Worm (Caenorhabditis elegans) whole organism, early embryonic: ENCODE data around the gene sra-27.

Experiments used
- B0310.2 ChIP-seq: sonication (generic microtip); optimal IDR thresholded peaks from 2 replicates; lab custom pipeline; 2016; ENCODE audit warnings: mild to moderate bottlenecking, missing genetic modification characterization, missing compliant biosample characterization
- F13C5.2 ChIP-seq: sonication (generic microtip); optimal IDR thresholded peaks from 2 replicates; lab custom pipeline; 2017; ENCODE audit warnings: mild to moderate bottlenecking, missing genetic modification characterization, inconsistent platforms, missing compliant biosample characterization
- aly-1 ChIP-seq: sonication (generic microtip); optimal IDR thresholded peaks from 2 replicates; lab custom pipeline; 2016; ENCODE audit warnings: missing genetic modification characterization, missing compliant biosample characterization
- ama-1 ChIP-seq: fragments of 150-350 bp; optimal IDR thresholded peaks from 2 replicates; lab custom pipeline; 2014
- ceh-13 ChIP-seq: fragments of 200-800 bp; sonication (Bioruptor generic); optimal IDR thresholded peaks from 2 replicates; lab custom pipeline; 2018; ENCODE audit warnings: mild to moderate bottlenecking, missing genetic modification characterization, missing compliant biosample characterization
- ceh-36 ChIP-seq: sonication (generic microtip); optimal IDR thresholded peaks from 2 replicates; lab custom pipeline; 2016; ENCODE audit warnings: missing genetic modification characterization, inconsistent platforms, missing compliant biosample characterization
- ets-7 ChIP-seq: sonication (generic microtip); optimal IDR thresholded peaks from 2 replicates; lab custom pipeline; 2016; ENCODE audit warnings: missing genotype, missing genetic modification characterization, missing compliant biosample characterization
- flt-1 ChIP-seq: fragments of 200-800 bp; sonication (Bioruptor generic); IDR thresholded peaks from 2 replicates; pipeline ENCODE4 v1.3.6; 2022; ENCODE audit warnings: missing genetic modification characterization, missing compliant biosample characterization
- hmbx-1 ChIP-seq: sonication (generic microtip); optimal IDR thresholded peaks from 2 replicates; lab custom pipeline; 2016; ENCODE audit warnings: mild to moderate bottlenecking, missing genetic modification characterization, missing compliant biosample characterization
- hmg-4 ChIP-seq: fragments of 200-800 bp; sonication (Bioruptor generic); optimal IDR thresholded peaks from 2 replicates; lab custom pipeline; 2018; ENCODE audit warnings: mild to moderate bottlenecking, missing genetic modification characterization, missing compliant biosample characterization
- hnd-1 ChIP-seq: sonication (generic microtip); optimal IDR thresholded peaks from 2 replicates; lab custom pipeline; 2016; ENCODE audit warnings: missing genetic modification characterization, missing compliant biosample characterization
- pes-1 ChIP-seq: fragments of 200-800 bp; sonication (Bioruptor generic); IDR thresholded peaks from 2 replicates; pipeline ENCODE4 v1.3.6; 2022; ENCODE audit warnings: missing genetic modification reagents, missing genetic modification characterization, missing compliant biosample characterization
- scrt-1 ChIP-seq: fragments of 200-800 bp; sonication (Bioruptor generic); IDR thresholded peaks from 2 replicates; pipeline ENCODE4 v1.3.6; 2022; ENCODE audit warnings: missing genetic modification characterization, missing compliant biosample characterization
- sea-1 ChIP-seq: fragments of 200-800 bp; sonication (Bioruptor generic); conservative IDR thresholded peaks from 2 replicates; pipeline ENCODE4 v1.3.6; 2022; ENCODE audit warnings: missing genetic modification characterization, missing compliant biosample characterization
- tbx-11 ChIP-seq: fragments of 200-800 bp; sonication (Bioruptor generic); IDR thresholded peaks from 2 replicates; pipeline ENCODE4 v1.3.6; 2022; ENCODE audit warnings: missing genetic modification characterization, missing compliant biosample characterization
- tbx-37 ChIP-seq: fragments of 200-800 bp; sonication (Bioruptor generic); conservative IDR thresholded peaks from 2 replicates; pipeline ENCODE4 v1.3.6; 2022; ENCODE audit warnings: missing genetic modification reagents, missing genetic modification characterization, missing compliant biosample characterization
- tra-4 ChIP-seq: sonication (generic microtip); optimal IDR thresholded peaks from 2 replicates; lab custom pipeline; 2017; ENCODE audit warnings: missing genetic modification characterization, missing compliant biosample characterization

sra-27 gene

ce11 chrII:6616135-6616534 lies 47.3 kb downstream of the sra-27 start:
- TF ChIP-seq hnd-1 (tag; lab: Kevin White, UChicago) (no peak), hmg-4 (GFP tag; lab: Kevin White, UChicago) (no peak), F13C5.2 (tag; lab: Kevin White, UChicago) (no peak), hmbx-1 (tag; lab: Kevin White, UChicago) (no peak), ets-7 (tag; lab: Kevin White, UChicago) (no peak), ama-1 (lab: Kevin White, UChicago) (no peak), tbx-11 (no peak), ceh-36 (tag; lab: Kevin White, UChicago) (no peak), sea-1 (GFP tag; lab: Robert Waterston, UW) (no peak), B0310.2 (no peak), pes-1 (GFP tag; lab: Robert Waterston, UW) (no peak), flt-1 (no peak)

- TF ChIP-seq tra-4 (tag; lab: Kevin White, UChicago) (no peak), hmbx-1 (tag; lab: Kevin White, UChicago) (no peak), sea-1 (GFP tag; lab: Robert Waterston, UW) (no peak), pes-1 (GFP tag; lab: Robert Waterston, UW) (no peak), tbx-11 (no peak), ceh-13 (GFP tag; lab: Kevin White, UChicago) (no peak), flt-1 (no peak), ets-7 (tag; lab: Kevin White, UChicago) (no peak), F13C5.2 (tag; lab: Kevin White, UChicago) (no peak), ceh-36 (tag; lab: Kevin White, UChicago) (no peak), aly-1 (tag; lab: Kevin White, UChicago) (no peak), tbx-37 (GFP tag; lab: Robert Waterston, UW) (no peak), hnd-1 (tag; lab: Kevin White, UChicago) (no peak)
These were observed 48.0 kb downstream of the sra-27 start, which contains the start of gene klf-3 for ce11 chrII:6616770-6617169. Gene klf-3, plus strand, starts transcription at chrII:6616878.

DNA sequence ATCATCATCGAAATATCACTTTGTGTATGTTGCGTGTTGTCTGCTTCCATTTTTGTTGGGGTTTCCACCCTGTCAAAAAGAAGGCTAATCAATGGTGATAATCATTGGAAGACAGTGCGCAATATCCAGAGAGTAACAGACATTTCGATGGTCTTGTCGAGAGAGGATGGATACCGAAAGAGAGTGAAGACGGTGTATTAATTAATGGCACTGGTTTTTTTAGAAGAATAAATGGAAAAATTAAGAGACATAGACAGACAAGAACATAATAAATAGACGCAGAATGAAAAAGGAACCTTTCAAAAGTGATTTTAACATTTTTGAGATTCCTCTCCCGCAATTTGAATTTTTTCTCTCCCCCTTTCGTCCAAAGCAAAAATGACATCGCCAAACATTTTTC lies 50.2 kb downstream of the sra-27 start:
- TF ChIP-seq flt-1, result no peak
- no peak for TF ChIP-seq pes-1 (GFP tag; lab: Robert Waterston, UW)
- no peak for TF ChIP-seq ama-1 (lab: Kevin White, UChicago)
- no peak for TF ChIP-seq hmg-4 (GFP tag; lab: Kevin White, UChicago)
- no peak for TF ChIP-seq scrt-1
- TF ChIP-seq hnd-1 (tag; lab: Kevin White, UChicago), result no peak
- no peak for TF ChIP-seq aly-1 (tag; lab: Kevin White, UChicago)
- TF ChIP-seq tbx-37 (GFP tag; lab: Robert Waterston, UW), result no peak
- TF ChIP-seq ceh-13 (GFP tag; lab: Kevin White, UChicago), result no peak
- no peak for TF ChIP-seq hmbx-1 (tag; lab: Kevin White, UChicago)
- no peak for TF ChIP-seq sea-1 (GFP tag; lab: Robert Waterston, UW)
- no peak for TF ChIP-seq F13C5.2 (tag; lab: Kevin White, UChicago)
- no peak for TF ChIP-seq tbx-11
- TF ChIP-seq B0310.2, result no peak
- TF ChIP-seq tra-4 (tag; lab: Kevin White, UChicago), result no peak
